Fruit fly (Drosophila melanogaster) whole organism, embryonic: ENCODE data around the gene CG18577.

Experiments
- Antp ChIP-seq: fragments of 200-800 bp; sonication (Bioruptor generic); optimal IDR thresholded peaks from 3 replicates; lab custom pipeline; 2016; ENCODE audit warnings: missing biosample characterization, missing genetic modification characterization
- Asciz ChIP-seq: fragments of 200-800 bp; sonication (Bioruptor generic); optimal IDR thresholded peaks from 2 replicates; lab custom pipeline; 2017; ENCODE audit warnings: missing biosample characterization, mild to moderate bottlenecking, missing genetic modification characterization, missing genetic modification reagents
- CG10209 ChIP-seq: fragments of 200-800 bp; sonication (Bioruptor generic); optimal IDR thresholded peaks from 3 replicates; lab custom pipeline; 2017; ENCODE audit warnings: missing biosample characterization, mild to moderate bottlenecking, missing genetic modification characterization, missing genetic modification reagents
- CG10462 ChIP-seq: fragments of 200-800 bp; sonication (Bioruptor generic); optimal IDR thresholded peaks from 2 replicates; lab custom pipeline; 2016; ENCODE audit warnings: missing biosample characterization, missing genetic modification characterization
- CG11093 ChIP-seq: fragments of 200-800 bp; sonication (Bioruptor generic); IDR thresholded peaks from 3 replicates; pipeline ENCODE4 v1.3.6; 2022; ENCODE audit warnings: missing biosample characterization, missing genetic modification characterization
- CG11398 ChIP-seq: fragments of 200-800 bp; sonication (Bioruptor generic); optimal IDR thresholded peaks from 2 replicates; lab custom pipeline; 2016; ENCODE audit warnings: missing biosample characterization, missing genetic modification characterization
- CG11695 ChIP-seq: fragments of 200-800 bp; sonication (Bioruptor generic); IDR thresholded peaks from 3 replicates; pipeline ENCODE4 v1.3.6; 2022; ENCODE audit warnings: missing biosample characterization, missing genetic modification characterization
- CG1233 ChIP-seq: fragments of 200-800 bp; sonication (Bioruptor generic); optimal IDR thresholded peaks from 4 replicates; lab custom pipeline; 2018; ENCODE audit warnings: missing biosample characterization, mild to moderate bottlenecking, missing genetic modification characterization
- CG12942 ChIP-seq: fragments of 200-800 bp; sonication (Bioruptor generic); optimal IDR thresholded peaks from 3 replicates; lab custom pipeline; 2016; ENCODE audit warnings: missing biosample characterization, missing genetic modification characterization
- CG16815 ChIP-seq: fragments of 200-800 bp; sonication (Bioruptor generic); optimal IDR thresholded peaks from 3 replicates; lab custom pipeline; 2017; ENCODE audit warnings: missing biosample characterization, mild to moderate bottlenecking, missing genetic modification characterization
- CG17568 ChIP-seq: fragments of 200-800 bp; sonication (Bioruptor generic); optimal IDR thresholded peaks from 2 replicates; lab custom pipeline; 2018; ENCODE audit warnings: missing biosample characterization, mild to moderate bottlenecking, missing genetic modification characterization, moderate library complexity
- CG17802 ChIP-seq: fragments of 200-800 bp; sonication (Bioruptor generic); optimal IDR thresholded peaks from 2 replicates; lab custom pipeline; 2018; ENCODE audit warnings: missing biosample characterization, mild to moderate bottlenecking, missing genetic modification characterization, moderate library complexity
- CG18619 ChIP-seq: fragments of 200-800 bp; sonication (Bioruptor generic); optimal IDR thresholded peaks from 3 replicates; lab custom pipeline; 2017; ENCODE audit warnings: missing biosample characterization, mild to moderate bottlenecking, missing genetic modification characterization
- CG31224 ChIP-seq: fragments of 200-800 bp; sonication (Bioruptor generic); IDR thresholded peaks from 2 replicates; pipeline ENCODE4 v1.3.6; 2022; ENCODE audit warnings: missing biosample characterization, missing genetic modification characterization
- CG31365 ChIP-seq: fragments of 200-800 bp; sonication (Bioruptor generic); optimal IDR thresholded peaks from 2 replicates; lab custom pipeline; 2018; ENCODE audit warnings: missing biosample characterization, mild to moderate bottlenecking, missing genetic modification characterization
- CG32767 ChIP-seq: fragments of 200-800 bp; sonication (Bioruptor generic); IDR thresholded peaks from 2 replicates; pipeline ENCODE4 v1.3.6; 2022; ENCODE audit warnings: missing biosample characterization, missing genetic modification characterization
- CG6175 ChIP-seq: fragments of 200-800 bp; sonication (Bioruptor generic); IDR thresholded peaks from 3 replicates; pipeline ENCODE4 v1.3.6; 2022; ENCODE audit warnings: missing biosample characterization, missing genetic modification characterization
- CG8924 ChIP-seq: fragments of 200-800 bp; optimal IDR thresholded peaks from 3 replicates; lab custom pipeline; 2019; ENCODE audit warnings: missing biosample characterization, mild to moderate bottlenecking, missing genetic modification characterization, moderate library complexity
- CG9876 ChIP-seq: fragments of 200-800 bp; sonication (Bioruptor generic); optimal IDR thresholded peaks from 2 replicates; lab custom pipeline; 2016; ENCODE audit warnings: missing biosample characterization, missing genetic modification characterization
- CkIIα-i1 ChIP-seq: fragments of 200-800 bp; sonication (Bioruptor generic); IDR thresholded peaks from 2 replicates; pipeline ENCODE4 v1.3.6; 2022; ENCODE audit warnings: missing biosample characterization, missing genetic modification characterization
- D19A ChIP-seq: fragments of 200-800 bp; optimal IDR thresholded peaks from 3 replicates; lab custom pipeline; 2019; ENCODE audit warnings: missing biosample characterization, mild to moderate bottlenecking, missing genetic modification characterization, moderate library complexity
- GATAe ChIP-seq: fragments of 200-800 bp; sonication (Bioruptor generic); conservative IDR thresholded peaks from 2 replicates; pipeline ENCODE4 v1.3.6; 2022; ENCODE audit warnings: missing biosample characterization, missing genetic modification characterization
- Gsc ChIP-seq: fragments of 200-800 bp; sonication (Bioruptor generic); IDR thresholded peaks from 2 replicates; pipeline ENCODE4 v1.3.6; 2022; ENCODE audit warnings: missing biosample characterization, missing genetic modification characterization
- HHEX ChIP-seq: fragments of 200-800 bp; sonication (Bioruptor generic); optimal IDR thresholded peaks from 3 replicates; lab custom pipeline; 2017; ENCODE audit warnings: missing biosample characterization, mild to moderate bottlenecking, missing genetic modification characterization, missing genetic modification reagents
- HLH54F ChIP-seq: fragments of 200-800 bp; sonication (Bioruptor generic); optimal IDR thresholded peaks from 3 replicates; lab custom pipeline; 2016; ENCODE audit warnings: missing biosample characterization, missing genetic modification characterization
- Mes4 ChIP-seq: fragments of 200-800 bp; sonication (Bioruptor generic); optimal IDR thresholded peaks from 2 replicates; lab custom pipeline; 2016; ENCODE audit warnings: missing biosample characterization, missing genetic modification characterization
- Sox102F ChIP-seq: fragments of 200-800 bp; sonication (Bioruptor generic); optimal IDR thresholded peaks from 2 replicates; lab custom pipeline; 2018; ENCODE audit warnings: missing biosample characterization, mild to moderate bottlenecking, missing genetic modification characterization, moderate library complexity
- Xbp1 ChIP-seq: fragments of 200-800 bp; sonication (Bioruptor generic); optimal IDR thresholded peaks from 3 replicates; lab custom pipeline; 2016; ENCODE audit warnings: missing biosample characterization, mild to moderate bottlenecking, missing genetic modification characterization
- az2 ChIP-seq: fragments of 200-800 bp; sonication (Bioruptor generic); optimal IDR thresholded peaks from 3 replicates; lab custom pipeline; 2016; ENCODE audit warnings: missing biosample characterization, missing genetic modification characterization
- bsh ChIP-seq, 2 experiments: fragments of 200-800 bp; sonication (Bioruptor generic); optimal IDR thresholded peaks; 2 replicates each; lab custom pipeline; 2017 to 2018; ENCODE audit warnings: mild to moderate bottlenecking in 2 of 2, missing biosample characterization in 2 of 2, missing genetic modification characterization in 2 of 2, moderate library complexity in 1 of 2
- chn ChIP-seq: fragments of 200-800 bp; sonication (Bioruptor generic); optimal IDR thresholded peaks from 2 replicates; lab custom pipeline; 2016; ENCODE audit warnings: missing biosample characterization, missing genetic modification characterization
- dm ChIP-seq: fragments of 200-800 bp; sonication (Bioruptor generic); optimal IDR thresholded peaks from 3 replicates; lab custom pipeline; 2016; ENCODE audit warnings: missing biosample characterization, missing genetic modification characterization
- dysf ChIP-seq: fragments of 200-800 bp; sonication (Bioruptor generic); IDR thresholded peaks from 3 replicates; pipeline ENCODE4 v1.3.6; 2022; ENCODE audit warnings: missing biosample characterization, missing genetic modification characterization
- gfzf ChIP-seq: fragments of 200-800 bp; sonication (Bioruptor generic); optimal IDR thresholded peaks from 2 replicates; lab custom pipeline; 2016; ENCODE audit warnings: missing biosample characterization, mild to moderate bottlenecking, missing genetic modification characterization, moderate library complexity
- h ChIP-seq: fragments of >200 bp; optimal IDR thresholded peaks from 2 replicates; lab custom pipeline; 2017
- ham ChIP-seq: fragments of 200-800 bp; sonication (Bioruptor generic); IDR thresholded peaks from 2 replicates; pipeline ENCODE4 v1.3.6; 2022; ENCODE audit warnings: missing biosample characterization, missing genetic modification characterization
- her ChIP-seq: fragments of 200-800 bp; sonication (Bioruptor generic); optimal IDR thresholded peaks from 2 replicates; lab custom pipeline; 2016; ENCODE audit warnings: missing biosample characterization, missing genetic modification characterization
- jing ChIP-seq: fragments of 200-800 bp; sonication (Bioruptor generic); optimal IDR thresholded peaks from 2 replicates; lab custom pipeline; 2018; ENCODE audit warnings: missing biosample characterization, mild to moderate bottlenecking, missing genetic modification characterization
- klu ChIP-seq: fragments of 200-800 bp; sonication (Bioruptor generic); IDR thresholded peaks from 2 replicates; pipeline ENCODE4 v1.3.6; 2022; ENCODE audit warnings: missing biosample characterization, missing genetic modification characterization
- lov ChIP-seq, 2 experiments: fragments of 200-800 bp in 1 of 2; fragments of >200 bp in 1 of 2; sonication (Bioruptor generic) in 1 of 2; IDR thresholded peaks in 1 of 2; optimal IDR thresholded peaks in 1 of 2; 2 replicates in 1 of 2; 3 replicates in 1 of 2; pipeline versions ENCODE4 v1.3.6 to Lab custom; 2017 to 2022; ENCODE audit warnings: missing biosample characterization in 1 of 2, missing genetic modification characterization in 1 of 2
- maf-S ChIP-seq: fragments of 200-800 bp; sonication (Bioruptor generic); optimal IDR thresholded peaks from 2 replicates; lab custom pipeline; 2016; ENCODE audit warnings: missing biosample characterization, missing genetic modification characterization
- peb ChIP-seq: fragments of 200-800 bp; sonication (Bioruptor generic); IDR thresholded peaks from 2 replicates; pipeline ENCODE4 v1.3.6; 2022; ENCODE audit warnings: missing biosample characterization, missing genetic modification characterization
- pho ChIP-seq: fragments of 200-800 bp; sonication (Bioruptor generic); optimal IDR thresholded peaks from 2 replicates; lab custom pipeline; 2016; ENCODE audit warnings: missing biosample characterization, missing genetic modification characterization
- phol ChIP-seq: fragments of 200-800 bp; sonication (Bioruptor generic); optimal IDR thresholded peaks from 3 replicates; lab custom pipeline; 2018; ENCODE audit warnings: missing biosample characterization, mild to moderate bottlenecking, missing genetic modification characterization, moderate library complexity
- pnt ChIP-seq: fragments of 200-800 bp; sonication (Bioruptor generic); optimal IDR thresholded peaks from 3 replicates; lab custom pipeline; 2016; ENCODE audit warnings: missing biosample characterization, missing genetic modification characterization
- psq ChIP-seq: fragments of 200-800 bp; sonication (Bioruptor generic); optimal IDR thresholded peaks from 2 replicates; lab custom pipeline; 2017; ENCODE audit warnings: missing biosample characterization, missing genetic modification characterization
- schlank ChIP-seq: fragments of 200-800 bp; sonication (Bioruptor generic); optimal IDR thresholded peaks from 2 replicates; lab custom pipeline; 2018; ENCODE audit warnings: missing biosample characterization, mild to moderate bottlenecking, missing genetic modification characterization
- scrt ChIP-seq: fragments of 200-800 bp; sonication (Bioruptor generic); optimal IDR thresholded peaks from 2 replicates; lab custom pipeline; 2018; ENCODE audit warnings: missing biosample characterization, mild to moderate bottlenecking, missing genetic modification characterization, moderate library complexity
- sens ChIP-seq: fragments of 200-800 bp; sonication (Bioruptor generic); peaks from one replicate; lab custom pipeline; 2016; ENCODE audit warnings: missing biosample characterization, missing genetic modification characterization
- unpg ChIP-seq: fragments of 200-800 bp; sonication (Bioruptor generic); optimal IDR thresholded peaks from 3 replicates; lab custom pipeline; 2018; ENCODE audit warnings: missing biosample characterization, mild to moderate bottlenecking, missing genetic modification characterization, moderate library complexity
- zen ChIP-seq: fragments of 200-800 bp; sonication (Bioruptor generic); optimal IDR thresholded peaks from 3 replicates; lab custom pipeline; 2018; ENCODE audit warnings: missing biosample characterization, mild to moderate bottlenecking, missing genetic modification characterization, moderate library complexity

The CG18577 gene

DNA sequence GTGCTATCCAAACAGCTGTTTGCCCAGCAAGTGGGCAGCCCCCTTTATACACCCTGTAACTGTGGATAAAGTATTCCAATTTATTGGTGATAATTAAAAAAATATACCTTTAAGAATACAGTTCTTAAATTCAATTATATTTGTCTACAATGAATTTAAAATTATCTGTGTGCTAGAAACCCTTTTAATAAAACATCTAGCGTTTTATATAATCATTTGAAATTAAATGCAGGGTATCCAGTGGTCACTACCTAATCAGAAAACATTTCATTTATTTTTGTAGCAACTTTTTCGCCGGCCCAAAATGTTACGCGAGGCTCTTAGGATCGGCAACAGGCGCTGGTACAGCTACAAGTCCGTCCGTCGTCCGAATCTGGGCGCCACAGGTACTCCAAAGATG, 30.6 kb downstream of the CG18577 start, which contains the start of gene CG17726 (continued):
- TF ChIP-seq pnt (GFP tag; lab: Kevin White, UChicago) (peak; percentile 86), CG11093 (peak; percentile 95), sens (GFP tag; lab: Kevin White, UChicago) (peak; percentile 99), Gsc (GFP tag; lab: Robert Waterston, UW) (peak; percentile 86), CG10209 (GFP tag; lab: Kevin White, UChicago) (peak; percentile 97), CG31224 (GFP tag; lab: Robert Waterston, UW) (peak; percentile 95), klu (peak; percentile 92), dm (GFP tag; lab: Kevin White, UChicago) (peak; percentile 79), her (peak; percentile 70), zen (tag; lab: Kevin White, UChicago) (peak; percentile 98), pho (GFP tag; lab: Kevin White, UChicago) (peak; percentile 87), CG31365 (tag; lab: Kevin White, UChicago) (peak; percentile 81), Mes4 (GFP tag; lab: Kevin White, UChicago) (peak; percentile 89), maf-S (peak; percentile 81), D19A (tag; lab: Kevin White, UChicago) (peak; percentile 99), bsh (GFP tag; optimal IDR thresholded peaks at IDR 0.05; lab: Kevin White, UChicago) (peak; percentile 62 to 99), CG8924 (tag; lab: Kevin White, UChicago) (peak; percentile 99), GATAe (peak; percentile 88), az2 (GFP tag; lab: Kevin White, UChicago) (peak; percentile 98), CG11398 (GFP tag; lab: Kevin White, UChicago) (peak; percentile 82), Antp (GFP tag; lab: Kevin White, UChicago) (peak; percentile 80), CG32767 (GFP tag; lab: Robert Waterston, UW) (peak; percentile 98), CG9876 (GFP tag; lab: Kevin White, UChicago) (peak; percentile 52), schlank (peak; percentile 88), CG17802 (tag; lab: Kevin White, UChicago) (peak; percentile 69), Xbp1 (peak; percentile 98), CG12942 (GFP tag; lab: Kevin White, UChicago) (peak; percentile 95), ham (GFP tag; lab: Robert Waterston, UW) (peak; percentile 88; the same call in 1 of the 2 replicates), phol (tag; lab: Kevin White, UChicago) (peak; percentile 96), HHEX (peak; percentile 91), gfzf (GFP tag; lab: Kevin White, UChicago) (peak; percentile 20), CG11695 (GFP tag; lab: Robert Waterston, UW) (peak; percentile 98), CG17568 (GFP tag; lab: Kevin White, UChicago) (no peak), HLH54F (GFP tag; lab: Kevin White, UChicago) (peak; percentile 78), CG6175 (GFP tag; lab: Robert Waterston, UW) (peak; percentile 87), CG1233 (peak; percentile 91), psq (peak; percentile 88), CkIIα-i1 (GFP tag; lab: Robert Waterston, UW) (peak; percentile 68), chn (GFP tag; lab: Kevin White, UChicago) (peak; percentile 94), Asciz (GFP tag; lab: Kevin White, UChicago) (no peak), CG18619 (GFP tag; lab: Kevin White, UChicago) (peak; percentile 94), dysf (GFP tag; lab: Robert Waterston, UW) (peak; percentile 98), h (lab: Kevin White, UChicago) (no peak), jing (GFP tag; lab: Kevin White, UChicago) (peak; percentile 92), CG10462 (GFP tag; lab: Kevin White, UChicago) (peak; percentile 96), unpg (GFP tag; lab: Kevin White, UChicago) (peak; percentile 99), CG16815 (peak; percentile 94), Sox102F (GFP tag; lab: Kevin White, UChicago) (peak; percentile 99), peb (GFP tag; lab: Robert Waterston, UW) (peak; percentile 96), lov (optimal IDR thresholded peaks at IDR 0.05; lab: Kevin White, UChicago) (no peak), lov (GFP tag; IDR thresholded peaks at IDR 0.05; lab: Robert Waterston, UW) (peak; percentile 98), scrt (GFP tag; lab: Kevin White, UChicago) (no peak)
